Worm (Caenorhabditis elegans) whole organism, late embryonic: ENCODE data around the gene C18A11.1.
A peak's percentile ranks its signal among the peaks of the same experiment; 100 is the strongest.

Source experiments
- C08G9.2 ChIP-seq: sonication (generic microtip); optimal IDR thresholded peaks from 2 replicates; lab custom pipeline; 2016; ENCODE audit warnings: mild to moderate bottlenecking, missing genetic modification characterization, moderate library complexity, missing compliant biosample characterization
- C38D4.7 ChIP-seq: fragments of 200-800 bp; sonication (Bioruptor generic); optimal IDR thresholded peaks from 2 replicates; lab custom pipeline; 2018; ENCODE audit warnings: mild to moderate bottlenecking, missing genetic modification characterization, moderate library complexity, missing compliant biosample characterization
- F13H6.1 ChIP-seq: sonication (generic microtip); optimal IDR thresholded peaks from 2 replicates; lab custom pipeline; 2016; ENCODE audit warnings: missing genetic modification characterization, missing compliant biosample characterization
- K02D7.2 ChIP-seq: sonication (generic microtip); optimal IDR thresholded peaks from 2 replicates; lab custom pipeline; 2017; ENCODE audit warnings: mild to moderate bottlenecking, missing genetic modification characterization, missing compliant biosample characterization
- T23F11.4 ChIP-seq: fragments of 200-800 bp; sonication (Bioruptor generic); optimal IDR thresholded peaks from 2 replicates; lab custom pipeline; 2018; ENCODE audit warnings: mild to moderate bottlenecking, missing genetic modification characterization, missing compliant biosample characterization
- ahr-1 ChIP-seq: sonication (generic microtip); optimal IDR thresholded peaks from 2 replicates; lab custom pipeline; 2016; ENCODE audit warnings: missing genetic modification characterization, missing compliant biosample characterization
- ama-1 ChIP-seq: fragments of 150-350 bp; optimal IDR thresholded peaks from 2 replicates; lab custom pipeline; 2014
- ceh-14 ChIP-seq: sonication (generic microtip); optimal IDR thresholded peaks from 2 replicates; lab custom pipeline; 2016; ENCODE audit warnings: missing genotype, missing genetic modification characterization, missing compliant biosample characterization
- ceh-19 ChIP-seq: fragments of 200-800 bp; sonication (Bioruptor generic); optimal IDR thresholded peaks from 2 replicates; lab custom pipeline; 2018; ENCODE audit warnings: mild to moderate bottlenecking, missing genetic modification characterization, missing compliant biosample characterization
- ceh-22 ChIP-seq: sonication (generic microtip); optimal IDR thresholded peaks from 2 replicates; lab custom pipeline; 2017; ENCODE audit warnings: missing biosample characterization, missing genetic modification characterization
- ceh-24 ChIP-seq: sonication (generic microtip); optimal IDR thresholded peaks from 2 replicates; lab custom pipeline; 2016; ENCODE audit warnings: mild to moderate bottlenecking, missing genetic modification characterization, missing compliant biosample characterization
- ceh-30 ChIP-seq: fragments of 150-350 bp; optimal IDR thresholded peaks from 2 replicates; lab custom pipeline; 2014; ENCODE audit warnings: missing biosample characterization, missing genetic modification characterization
- ceh-31 ChIP-seq: sonication (generic microtip); optimal IDR thresholded peaks from 2 replicates; lab custom pipeline; 2016; ENCODE audit warnings: missing genetic modification characterization, missing compliant biosample characterization
- ceh-45 ChIP-seq: fragments of 200-800 bp; sonication (Bioruptor generic); IDR thresholded peaks from 2 replicates; pipeline ENCODE4 v1.3.6; 2022; ENCODE audit warnings: missing genetic modification reagents, missing genetic modification characterization, missing compliant biosample characterization
- ceh-9 ChIP-seq: sonication (generic microtip); optimal IDR thresholded peaks from 2 replicates; lab custom pipeline; 2016; ENCODE audit warnings: mild to moderate bottlenecking, missing genetic modification characterization, inconsistent platforms, missing compliant biosample characterization
- elt-2 ChIP-seq: sonication (generic microtip); optimal IDR thresholded peaks from 2 replicates; lab custom pipeline; 2016; ENCODE audit warnings: missing genetic modification reagents, missing genetic modification characterization, missing compliant biosample characterization
- elt-4 ChIP-seq: sonication (generic microtip); optimal IDR thresholded peaks from 2 replicates; lab custom pipeline; 2016; ENCODE audit warnings: missing genetic modification characterization, missing compliant biosample characterization
- ets-4 ChIP-seq: sonication (generic microtip); optimal IDR thresholded peaks from 2 replicates; lab custom pipeline; 2016; ENCODE audit warnings: missing genetic modification characterization, missing compliant biosample characterization
- eyg-1 ChIP-seq: sonication (generic microtip); optimal IDR thresholded peaks from 2 replicates; lab custom pipeline; 2016; ENCODE audit warnings: missing genotype, missing genetic modification characterization, missing compliant biosample characterization
- fax-1 ChIP-seq: sonication (generic microtip); optimal IDR thresholded peaks from 2 replicates; lab custom pipeline; 2016; ENCODE audit warnings: missing genotype, missing genetic modification characterization, missing compliant biosample characterization
- fkh-10 ChIP-seq: fragments of 150-350 bp; optimal IDR thresholded peaks from 2 replicates; lab custom pipeline; 2014; ENCODE audit warnings: missing biosample characterization, missing genetic modification reagents, missing genetic modification characterization
- fkh-6 ChIP-seq: sonication (generic microtip); optimal IDR thresholded peaks from 2 replicates; lab custom pipeline; 2016; ENCODE audit warnings: missing genetic modification characterization, missing compliant biosample characterization
- hlh-13 ChIP-seq: fragments of 200-800 bp; sonication (Bioruptor generic); optimal IDR thresholded peaks from 2 replicates; lab custom pipeline; 2018; ENCODE audit warnings: mild to moderate bottlenecking, missing genetic modification characterization, missing compliant biosample characterization
- hlh-30 ChIP-seq: sonication (generic microtip); optimal IDR thresholded peaks from 2 replicates; lab custom pipeline; 2017; ENCODE audit warnings: antibody characterized with exemption, missing genetic modification characterization, missing compliant biosample characterization; ENCODE audit not compliant: insufficient read depth
- hlh-6 ChIP-seq: sonication (generic microtip); optimal IDR thresholded peaks from 2 replicates; lab custom pipeline; 2016; ENCODE audit warnings: missing genotype, missing genetic modification characterization, missing compliant biosample characterization
- hlh-8 ChIP-seq: sonication (generic microtip); optimal IDR thresholded peaks from 2 replicates; lab custom pipeline; 2016; ENCODE audit warnings: missing genotype, missing genetic modification characterization, missing compliant biosample characterization
- lin-11 ChIP-seq: fragments of 200-800 bp; sonication (Bioruptor generic); optimal IDR thresholded peaks from 2 replicates; lab custom pipeline; 2018; ENCODE audit warnings: mild to moderate bottlenecking, missing genetic modification characterization, missing compliant biosample characterization
- madf-2 ChIP-seq: sonication (generic microtip); optimal IDR thresholded peaks from 2 replicates; lab custom pipeline; 2017; ENCODE audit warnings: missing genetic modification characterization, missing compliant biosample characterization
- nfya-1 ChIP-seq: sonication (generic microtip); optimal IDR thresholded peaks from 2 replicates; lab custom pipeline; 2017; ENCODE audit warnings: missing genetic modification characterization, mild to moderate bottlenecking, missing compliant biosample characterization, antibody characterized with exemption, moderate library complexity
- nhr-11 ChIP-seq: fragments of 150-350 bp; optimal IDR thresholded peaks from 2 replicates; lab custom pipeline; 2014; ENCODE audit warnings: missing biosample characterization, missing genetic modification characterization
- nhr-232 ChIP-seq: sonication (generic microtip); optimal IDR thresholded peaks from 2 replicates; lab custom pipeline; 2016; ENCODE audit warnings: missing genetic modification characterization, missing compliant biosample characterization
- npax-4 ChIP-seq: sonication (generic microtip); optimal IDR thresholded peaks from 2 replicates; lab custom pipeline; 2016; ENCODE audit warnings: missing genetic modification characterization, missing compliant biosample characterization
- odd-2 ChIP-seq: sonication (generic microtip); optimal IDR thresholded peaks from 2 replicates; lab custom pipeline; 2017; ENCODE audit warnings: antibody characterized with exemption, mild to moderate bottlenecking, missing genetic modification characterization, missing compliant biosample characterization
- pat-9 ChIP-seq: fragments of 200-800 bp; sonication (Bioruptor generic); optimal IDR thresholded peaks from 2 replicates; lab custom pipeline; 2018; ENCODE audit warnings: mild to moderate bottlenecking, missing genetic modification characterization, moderate library complexity, missing compliant biosample characterization
- pax-1 ChIP-seq: fragments of 150-350 bp; optimal IDR thresholded peaks from 2 replicates; lab custom pipeline; 2014; ENCODE audit warnings: missing biosample characterization, missing genetic modification characterization
- pha-4 ChIP-seq: fragments of 150-350 bp; optimal IDR thresholded peaks from 2 replicates; lab custom pipeline; 2018; ENCODE audit warnings: missing biosample characterization, missing genetic modification reagents, missing genetic modification characterization
- ref-2 ChIP-seq: sonication (generic microtip); optimal IDR thresholded peaks from 2 replicates; lab custom pipeline; 2016; ENCODE audit warnings: missing genetic modification characterization, missing compliant biosample characterization
- rnt-1 ChIP-seq: sonication (generic microtip); optimal IDR thresholded peaks from 2 replicates; lab custom pipeline; 2016; ENCODE audit warnings: missing genetic modification characterization, missing compliant biosample characterization
- sdc-2 ChIP-seq: sonication (generic microtip); optimal IDR thresholded peaks from 2 replicates; lab custom pipeline; 2016; ENCODE audit warnings: missing genotype, missing genetic modification characterization, missing compliant biosample characterization
- sox-2 ChIP-seq: fragments of 200-800 bp; sonication (Bioruptor generic); IDR thresholded peaks from 2 replicates; pipeline ENCODE4 v1.3.6; 2022; ENCODE audit warnings: missing genetic modification reagents, missing genetic modification characterization, missing compliant biosample characterization
- sox-4 ChIP-seq: sonication (generic microtip); optimal IDR thresholded peaks from 2 replicates; lab custom pipeline; 2017; ENCODE audit warnings: mild to moderate bottlenecking, missing genetic modification characterization, inconsistent platforms, missing compliant biosample characterization
- syd-9 ChIP-seq: sonication (generic microtip); optimal IDR thresholded peaks from 2 replicates; lab custom pipeline; 2016; ENCODE audit warnings: mild to moderate bottlenecking, missing genetic modification characterization, moderate library complexity, missing compliant biosample characterization
- tbx-2 ChIP-seq: sonication (generic microtip); optimal IDR thresholded peaks from 2 replicates; lab custom pipeline; 2016; ENCODE audit warnings: missing genetic modification characterization, missing compliant biosample characterization
- ttx-3 ChIP-seq: sonication (generic microtip); optimal IDR thresholded peaks from 2 replicates; lab custom pipeline; 2016; ENCODE audit warnings: missing genetic modification reagents, missing genetic modification characterization, missing compliant biosample characterization
- unc-3 ChIP-seq, 2 experiments: fragments of 200-800 bp in 1 of 2; sonication (Bioruptor generic) in 1 of 2; sonication (generic microtip) in 1 of 2; conservative IDR thresholded peaks in 1 of 2; optimal IDR thresholded peaks in 1 of 2; 2 replicates each; pipeline versions ENCODE4 v1.3.6 to Lab custom; 2016 to 2022; ENCODE audit warnings: missing compliant biosample characterization in 2 of 2, missing genetic modification characterization in 2 of 2, missing genetic modification reagents in 1 of 2
- unc-42 ChIP-seq: sonication (generic microtip); optimal IDR thresholded peaks from 2 replicates; lab custom pipeline; 2016; ENCODE audit warnings: missing genotype, missing genetic modification characterization, missing compliant biosample characterization
- unc-86 ChIP-seq: sonication (generic microtip); optimal IDR thresholded peaks from 2 replicates; lab custom pipeline; 2016; ENCODE audit warnings: missing genetic modification characterization, missing compliant biosample characterization
- ztf-16 ChIP-seq: sonication (generic microtip); optimal IDR thresholded peaks from 2 replicates; lab custom pipeline; 2017; ENCODE audit warnings: missing genetic modification characterization, missing compliant biosample characterization

Gene C18A11.1

DNA sequence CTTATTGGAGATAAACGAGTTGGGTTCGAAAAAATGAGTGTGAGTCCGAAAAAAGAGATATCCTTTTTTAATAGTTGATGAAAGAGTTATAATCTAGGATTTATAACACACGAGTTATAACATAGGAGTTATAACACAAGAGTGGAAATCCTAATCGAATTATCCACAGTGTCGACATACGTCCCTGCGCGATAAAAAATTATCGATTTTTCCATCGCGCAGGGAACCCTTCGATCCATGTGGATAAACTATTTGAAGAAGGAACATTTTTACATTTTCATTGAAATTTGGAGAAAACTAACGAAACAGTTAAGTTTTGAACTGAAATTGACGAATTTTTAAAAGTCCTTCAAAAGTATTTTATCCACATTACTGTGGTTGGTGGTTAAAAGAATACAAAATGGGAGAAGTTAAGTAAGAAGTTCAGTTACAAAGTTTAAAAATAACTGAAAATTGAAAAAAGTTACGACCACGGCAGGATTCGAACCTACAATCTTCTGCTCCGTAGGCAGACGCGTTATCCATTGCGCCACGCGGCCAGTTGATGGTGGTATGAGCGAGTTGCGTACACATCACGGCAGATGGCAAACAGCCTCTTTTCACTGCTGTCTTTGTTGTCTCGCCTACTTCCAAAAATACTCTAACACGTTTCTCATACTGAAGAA, 32.8 kb upstream of the C18A11.1 start (continued):
- TF ChIP-seq madf-2 (tag; lab: Kevin White, UChicago) (no peak), unc-86 (tag; lab: Kevin White, UChicago) (peak; percentile 71), ztf-16 (tag; lab: Kevin White, UChicago) (no peak), C08G9.2 (tag; lab: Kevin White, UChicago) (peak; percentile 46), ahr-1 (no peak), syd-9 (tag; lab: Kevin White, UChicago) (peak; percentile 36), pax-1 (tag; lab: Kevin White, UChicago) (peak; percentile 69), pha-4 (tag; lab: Kevin White, UChicago) (no peak), sdc-2 (tag; lab: Kevin White, UChicago) (peak; percentile 99), sox-4 (tag; lab: Kevin White, UChicago) (no peak), elt-4 (tag; lab: Kevin White, UChicago) (no peak), ets-4 (tag; lab: Kevin White, UChicago) (no peak), ceh-31 (tag; lab: Kevin White, UChicago) (peak; percentile 95), nfya-1 (tag; lab: Kevin White, UChicago) (peak; percentile 94), F13H6.1 (tag; lab: Kevin White, UChicago) (peak; percentile 5), unc-3 (GFP tag; conservative IDR thresholded peaks at IDR 0.05; lab: Robert Waterston, UW) (no peak), unc-3 (tag; optimal IDR thresholded peaks at IDR 0.05; lab: Kevin White, UChicago) (peak; percentile 57), T23F11.4 (no peak), hlh-30 (peak; percentile 76), ceh-22 (tag; lab: Kevin White, UChicago) (peak; percentile 44), hlh-13 (GFP tag; lab: Kevin White, UChicago) (peak; percentile 38), ceh-9 (tag; lab: Kevin White, UChicago) (no peak), nhr-232 (tag; lab: Kevin White, UChicago) (peak; percentile 2), rnt-1 (tag; lab: Kevin White, UChicago) (peak; percentile 91), ama-1 (no peak), ref-2 (tag; lab: Kevin White, UChicago) (peak; percentile 95), ceh-24 (tag; lab: Kevin White, UChicago) (no peak), sox-2 (no peak), hlh-8 (tag; lab: Kevin White, UChicago) (peak; percentile 2), lin-11 (no peak), nhr-11 (tag; lab: Kevin White, UChicago) (no peak), pat-9 (peak; percentile 22), ceh-14 (tag; lab: Kevin White, UChicago) (peak; percentile 63), eyg-1 (tag; lab: Kevin White, UChicago) (no peak), elt-2 (tag; lab: Kevin White, UChicago) (peak; percentile 28), fkh-6 (no peak), ceh-45 (GFP tag; lab: Robert Waterston, UW) (no peak; the same call in 1 of the 2 replicates), K02D7.2 (tag; lab: Kevin White, UChicago) (no peak), fax-1 (no peak), ttx-3 (tag; lab: Kevin White, UChicago) (peak; percentile 33), C38D4.7 (no peak), unc-42 (tag; lab: Kevin White, UChicago) (peak; percentile 95), hlh-6 (tag; lab: Kevin White, UChicago) (peak; percentile 64), tbx-2 (tag; lab: Kevin White, UChicago) (peak; percentile 91), npax-4 (tag; lab: Kevin White, UChicago) (no peak), ceh-19 (GFP tag; lab: Kevin White, UChicago) (no peak), odd-2 (tag; lab: Kevin White, UChicago) (no peak), ceh-30 (tag; lab: Kevin White, UChicago) (peak; percentile 71), fkh-10 (GFP tag; lab: Kevin White, UChicago) (peak; percentile 66)
